Worm (Caenorhabditis elegans) whole organism, L4/young adult: ENCODE results near the gene R07H5.16.
A peak's percentile ranks its signal among the peaks of the same experiment; 100 is the strongest.
"Not testable (repeated sequence)": the region's sequence is repeated elsewhere in the genome, so short reads cannot be mapped to it uniquely, and the experiment has no call there.

Experiments used
- W03F9.2 ChIP-seq: fragments of 150-350 bp; optimal IDR thresholded peaks from 2 replicates; lab custom pipeline; 2014; ENCODE audit warnings: missing biosample characterization, missing genetic modification characterization
- dao-5 ChIP-seq: sonication (generic microtip); optimal IDR thresholded peaks from 2 replicates; lab custom pipeline; 2016; ENCODE audit warnings: missing genotype, missing genetic modification characterization, moderate library complexity, missing compliant biosample characterization
- him-1 ChIP-seq: sonication (generic microtip); optimal IDR thresholded peaks from 2 replicates; lab custom pipeline; 2016; ENCODE audit warnings: missing genotype, missing genetic modification reagents, missing genetic modification characterization, missing compliant biosample characterization

Gene R07H5.16

DNA sequence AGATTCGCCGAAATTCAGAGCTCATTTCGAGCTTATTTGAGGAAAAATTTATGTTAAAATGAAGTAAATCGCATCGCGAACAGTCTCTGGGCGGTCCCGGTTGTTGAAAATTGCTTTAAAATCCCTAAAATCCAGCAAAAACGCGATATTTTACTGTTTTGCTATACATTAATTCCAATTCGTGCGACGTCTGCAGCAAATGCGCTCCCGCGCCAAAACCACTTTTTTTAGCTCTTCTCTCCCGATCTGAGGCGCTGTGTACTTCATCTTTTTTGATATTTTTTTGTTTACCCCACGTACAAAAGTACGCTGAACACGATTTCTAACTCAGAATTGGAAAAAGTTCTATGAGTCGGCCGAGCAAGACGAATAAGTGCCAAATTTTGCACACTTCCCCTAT, at the start of gene R07H5.16:
TSS of gene R07H5.16 (plus strand) at position 348 of the 400 bp plus-strand sequence.
- TF ChIP-seq him-1 (tag; lab: Kevin White, UChicago); W03F9.2; dao-5 (tag; lab: Kevin White, UChicago): not testable (repeated sequence)

DNA sequence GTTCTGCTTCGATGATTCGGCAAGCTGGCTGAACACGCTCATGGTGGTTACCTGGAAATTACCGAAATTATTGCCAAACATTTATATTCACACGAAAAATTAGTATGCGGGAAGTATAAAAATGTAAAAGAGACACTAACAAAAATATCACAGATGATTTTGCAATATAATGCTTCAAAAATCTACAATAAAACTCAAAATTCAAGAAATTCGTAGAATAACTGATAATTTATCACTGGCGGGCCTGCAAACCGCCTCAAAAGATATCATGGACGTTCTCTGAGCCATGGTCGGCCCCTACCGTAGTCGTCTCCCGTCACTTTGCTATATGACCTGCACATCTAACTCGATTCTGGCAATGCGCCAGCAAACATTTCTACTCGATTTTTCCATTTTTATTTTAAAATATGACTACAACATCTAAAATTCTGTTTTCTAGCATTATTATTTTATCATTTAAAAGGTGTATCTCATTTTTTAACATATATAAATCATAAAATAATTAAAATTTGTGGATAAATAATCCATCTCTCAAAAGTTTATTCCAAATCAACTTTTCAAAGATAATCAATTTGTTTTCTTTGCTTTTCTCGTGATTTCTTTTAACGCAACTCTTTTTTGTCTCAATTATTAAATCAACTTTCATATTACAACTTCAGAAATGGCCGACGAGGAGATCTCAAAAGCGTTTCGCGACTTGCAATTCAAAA, 49.5 kb upstream of the R07H5.16 start, which contains the start of the genes F01G4.6 and pfd-1:
TSS of gene F01G4.6 (minus strand) at position 51 of the 710 bp plus-strand sequence.
TSS of gene pfd-1 (plus strand) at position 660 of the 710 bp plus-strand sequence.
- TF ChIP-seq dao-5 (tag; lab: Kevin White, UChicago) (no peak), him-1 (tag; lab: Kevin White, UChicago) (peak; percentile 40), W03F9.2 (peak; percentile 92)

DNA sequence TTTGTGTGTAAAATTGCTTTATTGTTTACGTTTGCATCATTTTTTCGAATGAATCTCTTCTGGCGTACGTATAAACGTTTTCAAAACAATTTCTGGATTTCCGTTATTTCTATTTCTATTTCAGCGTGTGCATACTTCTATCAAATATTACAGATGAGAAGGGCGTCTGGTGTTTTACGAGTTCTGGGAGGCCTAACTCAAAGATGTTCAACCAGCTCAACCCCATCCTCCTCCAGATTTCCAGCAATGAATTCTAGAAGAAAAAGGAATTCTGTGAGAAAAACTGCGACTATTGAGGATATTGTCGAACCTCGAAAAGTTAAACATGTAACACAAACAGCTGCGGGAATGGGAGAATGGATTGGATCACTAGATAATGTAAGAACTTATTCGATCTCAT, 48.3 kb upstream of the R07H5.16 start, which contains the start of gene C08F8.2:
TSS of gene C08F8.2 (plus strand) at position 154 of the 400 bp plus-strand sequence.
- no peak for TF ChIP-seq him-1 (tag; lab: Kevin White, UChicago)
- no peak for TF ChIP-seq W03F9.2
- TF ChIP-seq dao-5 (tag; lab: Kevin White, UChicago) = no peak

DNA sequence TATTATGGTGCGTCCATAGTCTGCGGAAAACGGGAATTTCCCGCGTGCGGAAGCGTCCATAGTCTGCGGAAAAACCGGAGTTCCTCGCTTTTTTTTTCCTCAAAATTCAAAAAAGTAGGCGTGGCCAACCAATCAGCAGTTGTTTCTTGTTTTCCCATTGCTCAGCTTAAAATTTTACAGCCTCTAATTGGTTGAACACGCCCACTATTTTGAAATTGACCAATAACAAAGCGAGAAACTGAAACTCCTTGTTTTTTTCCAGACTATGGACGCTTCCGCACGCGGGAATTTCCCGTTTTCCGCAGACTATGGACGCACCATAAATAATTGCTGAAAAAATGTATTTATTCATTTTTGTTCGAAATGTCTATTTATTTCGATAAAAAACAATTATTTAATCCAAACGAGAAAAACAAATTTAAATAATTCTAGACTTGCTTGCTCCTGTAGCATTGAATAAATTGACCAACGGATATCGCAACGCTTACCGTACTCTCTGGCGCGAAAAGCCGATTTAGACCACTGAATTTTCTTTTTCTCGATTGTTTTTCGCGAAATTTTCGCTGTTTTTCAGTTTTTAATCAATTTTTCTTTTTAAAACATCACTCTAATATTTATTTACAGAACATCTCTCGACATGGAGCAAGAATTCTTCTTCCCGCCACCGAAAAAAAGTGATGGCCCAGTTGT, 44.6 kb upstream of the R07H5.16 start, which contains the start of gene C08F8.3:
TSS of gene C08F8.3 (plus strand) at position 620 of the 690 bp plus-strand sequence.
- TF ChIP-seq dao-5 (tag; lab: Kevin White, UChicago); W03F9.2; him-1 (tag; lab: Kevin White, UChicago): not testable (repeated sequence)

DNA sequence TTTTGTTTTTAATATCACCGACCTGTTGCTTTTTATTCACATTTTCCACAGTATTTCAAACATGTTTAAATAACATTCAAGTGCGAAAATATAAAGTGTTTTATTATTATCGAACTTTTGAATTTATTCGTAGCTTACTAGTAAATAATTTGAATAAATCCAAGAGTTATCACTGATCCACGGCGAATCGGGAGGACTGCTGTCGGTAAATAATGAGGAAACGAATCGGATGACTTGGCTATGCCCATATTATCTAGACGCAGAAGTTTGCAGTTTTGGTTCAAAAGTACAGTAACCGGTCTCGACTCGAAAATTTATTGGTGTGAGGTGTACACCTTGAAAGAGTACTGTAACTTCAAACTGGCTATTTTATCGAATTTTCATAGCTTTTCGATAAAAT, 42.6 kb upstream of the R07H5.16 start:
- TF ChIP-seq W03F9.2 (no peak), dao-5 (tag; lab: Kevin White, UChicago) (no peak), him-1 (tag; lab: Kevin White, UChicago) (no peak)

DNA sequence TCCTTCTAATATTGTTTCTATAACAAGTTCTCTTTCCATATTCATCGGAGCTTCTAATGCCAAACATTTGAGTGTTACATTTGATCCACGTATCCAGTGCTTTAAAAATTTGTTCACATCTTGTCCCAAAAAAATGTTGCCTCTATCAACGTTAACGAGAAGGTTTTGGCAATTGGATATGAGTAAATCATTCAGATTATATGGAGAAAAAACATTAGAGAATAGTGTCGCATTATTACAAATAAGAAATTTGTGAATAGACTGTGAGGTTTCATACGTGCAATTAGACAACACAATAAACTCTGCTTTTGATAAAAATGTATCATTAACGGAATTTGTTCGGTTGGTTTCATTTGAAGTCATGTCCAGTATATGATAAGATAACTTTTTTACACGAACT, 39.2 kb upstream of the R07H5.16 start, which contains the start of gene mboa-4:
TSS of gene mboa-4 (minus strand) at position 101 of the 400 bp plus-strand sequence.
- TF ChIP-seq him-1 (tag; lab: Kevin White, UChicago) = no peak
- TF ChIP-seq W03F9.2 = no peak
- no peak for TF ChIP-seq dao-5 (tag; lab: Kevin White, UChicago)

DNA sequence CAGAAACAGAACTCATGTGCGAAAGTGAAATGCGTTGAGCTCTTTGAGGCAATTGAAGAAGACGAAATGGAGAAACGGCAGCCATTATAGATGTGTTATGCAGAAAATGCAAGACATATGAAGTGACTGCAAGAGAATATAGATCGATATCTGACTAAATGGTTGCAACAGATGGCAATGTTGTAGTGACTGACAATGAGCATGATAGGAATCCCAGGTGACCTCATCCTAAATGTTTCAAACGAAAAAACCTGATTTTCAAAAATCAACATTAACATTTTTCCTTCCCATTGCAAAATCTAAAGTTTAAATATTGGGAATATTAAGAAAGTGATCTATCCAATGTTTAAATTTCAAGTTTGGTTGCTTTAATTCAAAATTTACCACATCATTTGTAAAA, 38.4 kb upstream of the R07H5.16 start, which contains the start of gene C08F8.15:
TSS of gene C08F8.15 (minus strand) at position 101 of the 400 bp plus-strand sequence.
- no peak for TF ChIP-seq dao-5 (tag; lab: Kevin White, UChicago)
- TF ChIP-seq him-1 (tag; lab: Kevin White, UChicago) = no peak
- TF ChIP-seq W03F9.2 = no peak

DNA sequence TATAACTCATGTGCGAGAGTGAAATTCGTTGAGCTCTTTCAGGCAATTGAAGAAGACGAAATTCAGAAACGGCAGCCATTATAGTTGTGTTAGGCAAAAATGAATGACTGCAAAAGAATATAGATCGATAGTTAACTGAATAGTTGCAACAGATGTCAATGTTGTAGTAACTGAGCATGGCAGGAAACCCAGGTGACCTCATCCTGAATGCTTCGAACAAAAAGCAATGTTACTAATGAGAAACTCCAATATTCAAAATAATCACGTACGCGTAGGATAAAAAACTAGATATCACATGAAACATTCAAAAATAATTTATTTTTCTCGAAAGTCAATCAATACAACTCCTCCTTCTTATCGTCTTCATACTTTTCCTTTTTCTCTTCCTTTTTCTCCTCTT, 36.7 kb upstream of the R07H5.16 start, which contains the start of gene fbxb-9:
TSS of gene fbxb-9 (minus strand) at position 101 of the 400 bp plus-strand sequence.
- TF ChIP-seq dao-5 (tag; lab: Kevin White, UChicago) (no peak), W03F9.2 (no peak), him-1 (tag; lab: Kevin White, UChicago) (no peak)

DNA sequence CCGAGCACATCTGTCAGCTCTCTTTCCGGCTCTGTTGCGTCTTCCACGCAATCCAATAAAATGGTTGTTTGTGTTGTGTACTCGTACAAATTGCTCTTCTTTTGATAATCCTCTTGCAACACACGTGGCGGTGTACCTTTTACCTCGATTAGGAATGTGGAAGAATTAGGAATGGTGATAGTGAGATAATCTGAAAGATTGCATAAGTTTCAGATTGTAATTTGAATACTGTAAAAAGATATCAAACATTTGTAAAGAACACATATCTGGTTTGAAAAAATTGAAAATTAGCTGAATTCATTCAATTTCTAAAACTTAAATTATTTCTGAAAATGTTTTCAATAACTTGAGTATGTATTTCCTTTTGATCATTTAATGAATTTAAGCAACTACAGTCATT, 34.3 kb upstream of the R07H5.16 start, which contains the start of gene C08F8.6:
TSS of gene C08F8.6 (minus strand) at position 101 of the 400 bp plus-strand sequence.
- TF ChIP-seq dao-5 (tag; lab: Kevin White, UChicago) = no peak
- no peak for TF ChIP-seq W03F9.2
- no peak for TF ChIP-seq him-1 (tag; lab: Kevin White, UChicago)

DNA sequence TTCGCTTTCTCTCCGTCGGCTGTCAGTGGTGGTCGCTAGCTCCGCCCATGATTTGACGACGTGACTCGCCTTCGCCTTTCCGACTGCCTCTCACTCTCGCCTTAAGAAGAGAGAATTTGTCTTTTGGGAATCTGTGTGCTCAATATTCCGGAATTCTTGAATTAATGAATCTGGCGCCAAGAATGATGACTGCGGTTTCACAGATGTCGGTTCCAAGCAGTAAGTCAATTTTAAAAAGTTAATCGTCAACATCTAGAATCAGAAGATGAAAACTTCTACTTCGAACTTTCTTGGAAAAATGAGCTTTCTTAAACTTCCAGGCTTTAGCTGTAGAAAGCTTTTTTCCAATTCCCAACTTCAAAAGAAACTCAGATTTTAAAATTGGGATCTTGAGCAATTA, 29.5 kb upstream of the R07H5.16 start, which contains the start of gene nhr-67:
TSS of gene nhr-67 (plus strand) at position 97 of the 400 bp plus-strand sequence.
- TF ChIP-seq dao-5 (tag; lab: Kevin White, UChicago) (no peak), him-1 (tag; lab: Kevin White, UChicago) (no peak), W03F9.2 (no peak)

DNA sequence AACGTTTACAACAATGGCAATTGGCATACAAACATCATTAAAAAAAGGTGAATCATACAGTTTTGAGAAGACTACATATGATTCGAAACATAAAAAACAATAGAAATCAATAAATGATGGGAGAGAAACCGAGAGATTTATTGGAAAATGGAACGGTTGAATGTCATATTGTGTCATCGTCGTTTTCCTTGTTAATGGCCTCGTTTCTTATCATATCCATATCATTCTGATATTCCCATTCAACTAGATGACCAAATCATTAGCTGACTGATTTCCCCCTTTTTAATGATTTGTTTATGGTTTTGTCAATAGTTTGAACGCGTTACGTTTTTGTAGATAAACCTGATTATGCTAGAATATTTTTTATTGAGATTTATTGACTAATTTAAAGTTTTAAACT, 24.4 kb upstream of the R07H5.16 start:
- TF ChIP-seq him-1 (tag; lab: Kevin White, UChicago) (no peak), W03F9.2 (no peak), dao-5 (tag; lab: Kevin White, UChicago) (no peak)

DNA sequence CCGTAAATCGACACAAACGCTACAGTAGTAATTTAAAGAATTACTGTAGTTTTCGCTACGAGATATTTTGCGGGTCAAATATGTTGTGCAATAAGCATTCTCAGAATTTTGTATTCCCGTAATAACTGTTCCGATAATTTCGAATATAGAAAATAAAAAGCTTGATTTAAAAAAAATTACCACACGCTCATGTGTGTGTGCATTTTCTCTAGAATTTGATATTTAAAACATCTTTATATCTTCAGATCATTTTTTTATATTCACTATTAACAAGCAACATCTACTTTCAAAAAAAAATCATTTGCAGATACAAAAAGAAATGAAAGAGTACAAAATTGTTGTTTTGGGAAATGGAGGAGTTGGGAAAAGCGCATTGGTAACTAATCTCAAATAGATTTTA, 22.2 kb upstream of the R07H5.16 start, which contains the start of gene rap-3:
TSS of gene rap-3 (plus strand) at position 301 of the 400 bp plus-strand sequence.
- TF ChIP-seq W03F9.2 (no peak), dao-5 (tag; lab: Kevin White, UChicago) (no peak), him-1 (tag; lab: Kevin White, UChicago) (no peak)

DNA sequence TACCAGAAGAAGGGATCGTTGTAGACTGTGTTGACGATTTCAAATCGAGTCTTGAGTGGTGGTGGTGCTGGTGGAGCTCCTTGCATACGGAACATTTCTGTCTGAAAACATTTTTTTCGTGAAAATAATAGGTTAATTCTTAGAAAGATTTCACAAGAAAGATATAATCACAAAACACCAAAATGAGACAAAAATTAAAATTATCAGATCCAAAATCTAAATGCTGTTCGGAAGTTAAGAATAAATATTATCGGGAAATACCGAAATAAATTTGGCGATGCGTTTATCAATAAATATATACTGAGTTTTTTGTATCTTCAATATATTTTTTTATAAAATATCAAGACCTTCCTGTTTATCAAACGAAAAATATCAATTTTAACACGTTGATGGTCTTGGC, 20.6 kb upstream of the R07H5.16 start, which contains the start of gene C08F8.9:
TSS of gene C08F8.9 (minus strand) at position 101 of the 400 bp plus-strand sequence.
- no peak for TF ChIP-seq dao-5 (tag; lab: Kevin White, UChicago)
- TF ChIP-seq him-1 (tag; lab: Kevin White, UChicago) = no peak
- no peak for TF ChIP-seq W03F9.2
